Fruit fly (Drosophila melanogaster) whole organism, wandering third instar larva: ENCODE data around the gene CG9395.

Experiments used
- Abd-B ChIP-seq: fragments of >200 bp; optimal IDR thresholded peaks from 2 replicates; lab custom pipeline; 2017; ENCODE audit warnings: missing biosample characterization, missing genetic modification characterization
- CG32264 ChIP-seq: fragments of 200-800 bp; sonication (Bioruptor generic); optimal IDR thresholded peaks from 2 replicates; lab custom pipeline; 2016; ENCODE audit warnings: missing biosample characterization, missing genetic modification characterization
- CG9705 ChIP-seq: fragments of 200-800 bp; sonication (Bioruptor generic); optimal IDR thresholded peaks from 2 replicates; lab custom pipeline; 2018; ENCODE audit warnings: missing biosample characterization, mild to moderate bottlenecking, missing genetic modification characterization
- CrebA ChIP-seq: fragments of 200-800 bp; sonication (Bioruptor generic); optimal IDR thresholded peaks from 2 replicates; lab custom pipeline; 2016; ENCODE audit warnings: missing biosample characterization, mild to moderate bottlenecking, missing genetic modification characterization, borderline replicate concordance
- Dfd ChIP-seq: fragments of >200 bp; optimal IDR thresholded peaks from 2 replicates; lab custom pipeline; 2017; ENCODE audit warnings: missing biosample characterization, missing genetic modification characterization
- Dif ChIP-seq: fragments of 200-275, 200-300 bp; sonication (Bioruptor generic); optimal IDR thresholded peaks from 2 replicates; lab custom pipeline; 2018; ENCODE audit warnings: missing biosample characterization, missing genetic modification characterization; ENCODE audit not compliant: partially characterized antibody
- GATAd ChIP-seq: sonication (Bioruptor generic); optimal IDR thresholded peaks from 2 replicates; lab custom pipeline; 2016; ENCODE audit warnings: missing biosample characterization, missing genetic modification characterization
- HLH106 ChIP-seq: fragments of 200-800 bp; optimal IDR thresholded peaks from 3 replicates; lab custom pipeline; 2019; ENCODE audit warnings: missing biosample characterization, mild to moderate bottlenecking, missing genetic modification characterization, moderate library complexity
- Hnf4 ChIP-seq: fragments of 200-800 bp; sonication (Bioruptor generic); optimal IDR thresholded peaks from 2 replicates; lab custom pipeline; 2016; ENCODE audit warnings: missing biosample characterization, mild to moderate bottlenecking, missing genetic modification characterization
- Hr78 ChIP-seq: fragments of >200 bp; optimal IDR thresholded peaks from 2 replicates; lab custom pipeline; 2017; ENCODE audit warnings: missing biosample characterization, missing genetic modification characterization
- Hr83 ChIP-seq: fragments of 200-300 bp; sonication (Bioruptor generic); optimal IDR thresholded peaks from 2 replicates; lab custom pipeline; 2016; ENCODE audit warnings: missing biosample characterization, mild to moderate bottlenecking, missing genetic modification characterization, moderate library complexity; ENCODE audit not compliant: poor library complexity, severe bottlenecking
- Jra ChIP-seq: sonication (Bioruptor generic); optimal IDR thresholded peaks from 2 replicates; lab custom pipeline; 2016; ENCODE audit warnings: missing biosample characterization, missing genetic modification characterization
- Mio ChIP-seq: sonication (Bioruptor generic); optimal IDR thresholded peaks from 2 replicates; lab custom pipeline; 2016; ENCODE audit warnings: missing biosample characterization, missing genetic modification characterization
- Myc ChIP-seq: fragments of >200 bp; optimal IDR thresholded peaks from 2 replicates; lab custom pipeline; 2017
- N ChIP-seq: fragments of >200 bp; optimal IDR thresholded peaks from 2 replicates; lab custom pipeline; 2018; ENCODE audit warnings: missing biosample characterization, missing external identifiers, missing genetic modification characterization
- OdsH ChIP-seq: fragments of 200-800 bp; sonication (Bioruptor generic); optimal IDR thresholded peaks from 2 replicates; lab custom pipeline; 2016; ENCODE audit warnings: missing biosample characterization, mild to moderate bottlenecking, missing genetic modification characterization
- Rel ChIP-seq, 2 experiments: fragments of 200-800 bp; sonication (Bioruptor generic) in 1 of 2; optimal IDR thresholded peaks; 2 replicates in 1 of 2; 3 replicates in 1 of 2; lab custom pipeline; 2016 to 2019; ENCODE audit warnings: mild to moderate bottlenecking in 2 of 2, missing biosample characterization in 2 of 2, missing genetic modification characterization in 2 of 2, moderate library complexity in 1 of 2
- Sp1 ChIP-seq: fragments of 200-800 bp; sonication (Bioruptor generic); optimal IDR thresholded peaks from 3 replicates; lab custom pipeline; 2019; ENCODE audit warnings: missing biosample characterization, mild to moderate bottlenecking, missing genetic modification characterization, moderate library complexity
- Vsx2 ChIP-seq: fragments of 200-300, 225-300 bp; sonication (Bioruptor generic); optimal IDR thresholded peaks from 2 replicates; lab custom pipeline; 2018; ENCODE audit warnings: missing biosample characterization, missing genetic modification characterization; ENCODE audit not compliant: partially characterized antibody
- br ChIP-seq: fragments of 200-800 bp; sonication (Bioruptor generic); optimal IDR thresholded peaks from 2 replicates; lab custom pipeline; 2016; ENCODE audit warnings: missing biosample characterization, missing genetic modification characterization
- brk ChIP-seq: fragments of 200-800 bp; sonication (Bioruptor generic); optimal IDR thresholded peaks from 2 replicates; lab custom pipeline; 2016; ENCODE audit warnings: missing biosample characterization, mild to moderate bottlenecking, missing genetic modification characterization
- dl ChIP-seq, 2 experiments: fragments of 175-275, 200-275 bp in 1 of 2; fragments of 200-275 bp in 1 of 2; sonication (Bioruptor generic); optimal IDR thresholded peaks; lab custom pipeline; 2018; ENCODE audit warnings: mild to moderate bottlenecking in 2 of 2, missing biosample characterization in 2 of 2, missing genetic modification characterization in 2 of 2, moderate library complexity in 2 of 2; ENCODE audit not compliant: partially characterized antibody in 2 of 2, insufficient read depth in 1 of 2
- dmrt93B ChIP-seq: fragments of 200-800 bp; sonication (Bioruptor generic); optimal IDR thresholded peaks from 2 replicates; lab custom pipeline; 2018; ENCODE audit warnings: missing biosample characterization, mild to moderate bottlenecking, missing genetic modification characterization
- dsf ChIP-seq: sonication (Bioruptor generic); optimal IDR thresholded peaks from 2 replicates; lab custom pipeline; 2016; ENCODE audit warnings: missing biosample characterization, missing genetic modification characterization, borderline replicate concordance
- ey ChIP-seq: fragments of 200-800 bp; sonication (Bioruptor generic); optimal IDR thresholded peaks from 2 replicates; lab custom pipeline; 2016; ENCODE audit warnings: missing biosample characterization, missing genetic modification characterization
- foxo ChIP-seq, 2 experiments: fragments of 200-800 bp; sonication (Bioruptor generic); optimal IDR thresholded peaks; 2 replicates in 1 of 2; 3 replicates in 1 of 2; lab custom pipeline; 2016 to 2017; ENCODE audit warnings: missing biosample characterization in 2 of 2, missing genetic modification characterization in 2 of 2
- fru ChIP-seq: fragments of 200-800 bp; sonication (Bioruptor generic); optimal IDR thresholded peaks from 3 replicates; lab custom pipeline; 2016; ENCODE audit warnings: missing biosample characterization, mild to moderate bottlenecking, missing genetic modification characterization
- h ChIP-seq: fragments of 200-800 bp; sonication (Bioruptor generic); optimal IDR thresholded peaks from 3 replicates; lab custom pipeline; 2016; ENCODE audit warnings: missing biosample characterization, mild to moderate bottlenecking, missing genetic modification characterization
- jim ChIP-seq: fragments of 175-275, 200-325 bp; sonication (Bioruptor generic); optimal IDR thresholded peaks from 2 replicates; lab custom pipeline; 2016; ENCODE audit warnings: missing biosample characterization, mild to moderate bottlenecking, missing genetic modification characterization
- lola ChIP-seq: fragments of >200 bp; optimal IDR thresholded peaks from 2 replicates; lab custom pipeline; 2017; ENCODE audit warnings: missing biosample characterization, missing genetic modification characterization
- pan ChIP-seq: fragments of >200 bp; optimal IDR thresholded peaks from 2 replicates; lab custom pipeline; 2017
- psq ChIP-seq: fragments of 200-800 bp; sonication (Bioruptor generic); optimal IDR thresholded peaks from 3 replicates; lab custom pipeline; 2017; ENCODE audit warnings: missing biosample characterization, mild to moderate bottlenecking, missing genetic modification characterization, moderate library complexity
- rgr ChIP-seq: fragments of 200-800 bp; sonication (Bioruptor generic); optimal IDR thresholded peaks from 3 replicates; lab custom pipeline; 2016; ENCODE audit warnings: missing biosample characterization, mild to moderate bottlenecking, missing genetic modification characterization
- sage ChIP-seq: fragments of 200-800 bp; sonication (Bioruptor generic); optimal IDR thresholded peaks from 2 replicates; lab custom pipeline; 2016; ENCODE audit warnings: missing biosample characterization, mild to moderate bottlenecking, missing genetic modification characterization
- sv ChIP-seq: fragments of 200-800 bp; sonication (Bioruptor generic); optimal IDR thresholded peaks from 3 replicates; lab custom pipeline; 2016; ENCODE audit warnings: missing biosample characterization, missing genetic modification characterization
- tai ChIP-seq: sonication (Bioruptor generic); optimal IDR thresholded peaks from 2 replicates; lab custom pipeline; 2016; ENCODE audit warnings: missing biosample characterization, missing genetic modification characterization
- usp ChIP-seq: fragments of >200 bp; optimal IDR thresholded peaks from 2 replicates; lab custom pipeline; 2017; ENCODE audit warnings: missing biosample characterization, missing genetic modification characterization
- woc ChIP-seq: sonication (Bioruptor generic); optimal IDR thresholded peaks from 2 replicates; lab custom pipeline; 2016; ENCODE audit warnings: missing biosample characterization, mild to moderate bottlenecking, missing genetic modification characterization

The CG9395 gene

dm6 chr2L:13368940-13369339 is 14.1 kb upstream of the CG9395 start, which contains the start of gene CG31855:
Gene CG31855, plus strand, starts transcription at chr2L:13369204.
- peak; percentile 83 for TF ChIP-seq OdsH
- TF ChIP-seq brk (GFP tag; lab: Kevin White, UChicago), result peak; percentile 88
- TF ChIP-seq Hr83 (GFP tag; lab: Kevin White, UChicago), result peak; percentile 96
- TF ChIP-seq Dif (GFP tag; lab: Kevin White, UChicago), result no peak
- TF ChIP-seq Hnf4 (GFP tag; lab: Kevin White, UChicago), result peak; percentile 95
- TF ChIP-seq pan, result no peak
- TF ChIP-seq CrebA, result no peak
- peak; percentile 89 for TF ChIP-seq h (GFP tag; lab: Kevin White, UChicago)
- no peak for TF ChIP-seq Myc
- no peak for TF ChIP-seq dl (GFP tag; optimal IDR thresholded peaks at IDR 0.05; lab: Kevin White, UChicago; ENCODE audit: insufficient read depth in 1 of 2, partially characterized antibody in 2 of 2)
- no peak for TF ChIP-seq N
- TF ChIP-seq Hr78 (GFP tag; lab: Kevin White, UChicago), result no peak
- peak; percentile 90 for TF ChIP-seq rgr (GFP tag; lab: Kevin White, UChicago)
- peak; percentile 81 for TF ChIP-seq sv (GFP tag; lab: Kevin White, UChicago)
- peak; percentile 85 for TF ChIP-seq dsf (GFP tag; lab: Kevin White, UChicago)
- TF ChIP-seq Vsx2 (GFP tag; lab: Kevin White, UChicago), result no peak
- peak; percentile 78 for TF ChIP-seq HLH106 (tag; lab: Kevin White, UChicago)
- peak; percentile 48 for TF ChIP-seq dmrt93B
- TF ChIP-seq lola (GFP tag; lab: Kevin White, UChicago), result no peak
- TF ChIP-seq Abd-B (GFP tag; lab: Kevin White, UChicago), result no peak
- TF ChIP-seq psq, result peak; percentile 75
- TF ChIP-seq GATAd (GFP tag; lab: Kevin White, UChicago), result peak; percentile 67
- peak; percentile 85 for TF ChIP-seq Jra
- no peak for TF ChIP-seq Dfd (GFP tag; lab: Kevin White, UChicago)
- peak in 1 of 2 experiments; percentile 90 for TF ChIP-seq foxo (GFP tag; optimal IDR thresholded peaks at IDR 0.05; lab: Kevin White, UChicago)
- TF ChIP-seq br (GFP tag; lab: Kevin White, UChicago), result peak; percentile 83
- TF ChIP-seq tai, result no peak
- no peak for TF ChIP-seq Mio (GFP tag; lab: Kevin White, UChicago)
- TF ChIP-seq woc (GFP tag; lab: Kevin White, UChicago), result peak; percentile 84
- peak; percentile 80 for TF ChIP-seq Sp1
- peak; percentile 71 for TF ChIP-seq ey (GFP tag; lab: Kevin White, UChicago)
- TF ChIP-seq Rel (GFP tag; optimal IDR thresholded peaks at IDR 0.05; lab: Kevin White, UChicago), result no peak
- peak; percentile 61 for TF ChIP-seq Rel (tag; optimal IDR thresholded peaks at IDR 0.05; lab: Kevin White, UChicago)
- peak; percentile 83 for TF ChIP-seq sage (GFP tag; lab: Kevin White, UChicago)
- peak; percentile 5 for TF ChIP-seq CG32264
- no peak for TF ChIP-seq usp
- peak; percentile 83 for TF ChIP-seq fru (GFP tag; lab: Kevin White, UChicago)
- TF ChIP-seq CG9705 (GFP tag; lab: Kevin White, UChicago), result peak; percentile 68
- TF ChIP-seq jim (GFP tag; lab: Kevin White, UChicago), result peak; percentile 44
- TF ChIP-seq, all 38 proteins: peak for 24

- TF ChIP-seq foxo (GFP tag; optimal IDR thresholded peaks at IDR 0.05; lab: Kevin White, UChicago) (peak in 1 of 2 experiments; percentile 29), sage (GFP tag; lab: Kevin White, UChicago) (peak; percentile 76), woc (GFP tag; lab: Kevin White, UChicago) (peak; percentile 52), Hr78 (GFP tag; lab: Kevin White, UChicago) (no peak), lola (GFP tag; lab: Kevin White, UChicago) (no peak), Myc (peak; percentile 64), tai (no peak), CG32264 (no peak), h (GFP tag; lab: Kevin White, UChicago) (peak; percentile 17), Sp1 (peak; percentile 14), sv (GFP tag; lab: Kevin White, UChicago) (peak; percentile 31), brk (GFP tag; lab: Kevin White, UChicago) (peak; percentile 40), CG9705 (GFP tag; lab: Kevin White, UChicago) (no peak), fru (GFP tag; lab: Kevin White, UChicago) (peak; percentile 3)
Measured at dm6 chr2L:13367378-13367777, 12.5 kb upstream of the CG9395 start, which contains the start of gene Tap42. Gene Tap42, plus strand, starts transcription at chr2L:13367617.
